Worm (Caenorhabditis elegans) whole organism, early embryonic: ENCODE measurements around the gene nas-38.

Source experiments
- aly-1 ChIP-seq: sonication (generic microtip); optimal IDR thresholded peaks from 2 replicates; lab custom pipeline; 2016; ENCODE audit warnings: missing genetic modification characterization, missing compliant biosample characterization
- ama-1 ChIP-seq: fragments of 150-350 bp; optimal IDR thresholded peaks from 2 replicates; lab custom pipeline; 2014
- ceh-36 ChIP-seq: sonication (generic microtip); optimal IDR thresholded peaks from 2 replicates; lab custom pipeline; 2016; ENCODE audit warnings: missing genetic modification characterization, inconsistent platforms, missing compliant biosample characterization
- ets-7 ChIP-seq: sonication (generic microtip); optimal IDR thresholded peaks from 2 replicates; lab custom pipeline; 2016; ENCODE audit warnings: missing genotype, missing genetic modification characterization, missing compliant biosample characterization
- flt-1 ChIP-seq: fragments of 200-800 bp; sonication (Bioruptor generic); IDR thresholded peaks from 2 replicates; pipeline ENCODE4 v1.3.6; 2022; ENCODE audit warnings: missing genetic modification characterization, missing compliant biosample characterization
- hmbx-1 ChIP-seq: sonication (generic microtip); optimal IDR thresholded peaks from 2 replicates; lab custom pipeline; 2016; ENCODE audit warnings: mild to moderate bottlenecking, missing genetic modification characterization, missing compliant biosample characterization
- hnd-1 ChIP-seq: sonication (generic microtip); optimal IDR thresholded peaks from 2 replicates; lab custom pipeline; 2016; ENCODE audit warnings: missing genetic modification characterization, missing compliant biosample characterization

DNA sequence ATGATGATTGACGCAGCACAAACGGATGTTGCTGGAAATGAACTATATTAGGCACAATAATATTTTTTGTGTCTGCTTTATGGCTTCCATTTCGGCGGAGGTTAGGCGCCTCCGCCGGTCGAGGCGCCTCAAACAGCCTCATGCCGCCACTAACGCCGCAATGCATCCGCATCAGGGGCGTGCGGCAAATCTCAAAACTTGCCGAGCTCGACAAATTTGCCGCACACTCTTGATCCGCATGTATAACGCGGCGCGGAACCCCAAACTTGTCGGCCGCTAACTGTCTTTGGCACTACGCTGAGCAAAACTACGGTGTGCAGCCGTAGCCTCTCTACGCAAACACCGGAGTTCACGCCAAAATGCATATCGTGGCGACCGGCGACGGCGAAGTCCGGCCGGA is 23.8 kb downstream of the nas-38 start:
- TF ChIP-seq ama-1 (lab: Kevin White, UChicago) (no peak), ets-7 (tag; lab: Kevin White, UChicago) (no peak), aly-1 (tag; lab: Kevin White, UChicago) (no peak), hmbx-1 (tag; lab: Kevin White, UChicago) (no peak), flt-1 (GFP tag; lab: Robert Waterston, UW) (no peak), hnd-1 (no peak), ceh-36 (no peak)
